Fruit fly (Drosophila melanogaster) whole organism, embryonic: ENCODE results near the gene CG6654.
A peak's percentile ranks its signal among the peaks of the same experiment; 100 is the strongest.

ENCODE experiments used
- CG10267 ChIP-seq: fragments of 200-800 bp; sonication (Bioruptor generic); optimal IDR thresholded peaks from 2 replicates; lab custom pipeline; 2018; ENCODE audit warnings: missing biosample characterization, mild to moderate bottlenecking, missing genetic modification characterization, moderate library complexity
- CG10321 ChIP-seq: fragments of 200-800 bp; sonication (Bioruptor generic); IDR thresholded peaks from 2 replicates; pipeline ENCODE4 v1.3.6; 2022; ENCODE audit warnings: missing biosample characterization, missing genetic modification characterization
- CG12219 ChIP-seq: fragments of 200-800 bp; sonication (Bioruptor generic); optimal IDR thresholded peaks from 3 replicates; lab custom pipeline; 2018; ENCODE audit warnings: missing biosample characterization, mild to moderate bottlenecking, missing genetic modification characterization
- CG12769 ChIP-seq: fragments of 200-800 bp; sonication (Bioruptor generic); optimal IDR thresholded peaks from 2 replicates; lab custom pipeline; 2019; ENCODE audit warnings: missing biosample characterization, mild to moderate bottlenecking, missing genetic modification characterization, moderate library complexity
- CG13287 ChIP-seq: fragments of 200-800 bp; sonication (Bioruptor generic); IDR thresholded peaks from 2 replicates; pipeline ENCODE4 v1.3.6; 2022; ENCODE audit warnings: missing biosample characterization, missing genetic modification characterization; ENCODE audit not compliant: partially characterized antibody
- CG17328 ChIP-seq: fragments of 200-800 bp; sonication (Bioruptor generic); IDR thresholded peaks from 2 replicates; pipeline ENCODE4 v1.3.6; 2022; ENCODE audit warnings: missing biosample characterization, missing genetic modification characterization
- CG17912 ChIP-seq: fragments of 200-800 bp; sonication (Bioruptor generic); optimal IDR thresholded peaks from 2 replicates; lab custom pipeline; 2018; ENCODE audit warnings: missing biosample characterization, mild to moderate bottlenecking, missing genetic modification characterization
- CG2129 ChIP-seq: fragments of 200-800 bp; sonication (Bioruptor generic); IDR thresholded peaks from 2 replicates; pipeline ENCODE4 v1.3.6; 2022; ENCODE audit warnings: missing biosample characterization, missing genetic modification characterization; ENCODE audit not compliant: partially characterized antibody
- CG2202 ChIP-seq: fragments of 200-800 bp; sonication (Bioruptor generic); optimal IDR thresholded peaks from 2 replicates; lab custom pipeline; 2018; ENCODE audit warnings: missing biosample characterization, mild to moderate bottlenecking, missing genetic modification characterization
- CG3163 ChIP-seq: fragments of 200-800 bp; sonication (Bioruptor generic); optimal IDR thresholded peaks from 3 replicates; lab custom pipeline; 2016; ENCODE audit warnings: missing biosample characterization, missing genetic modification characterization
- CG32532 ChIP-seq: fragments of 200-800 bp; sonication (Bioruptor generic); IDR thresholded peaks from 2 replicates; pipeline ENCODE4 v1.3.6; 2022; ENCODE audit warnings: missing biosample characterization, missing genetic modification characterization
- CG33557 ChIP-seq: fragments of 200-800 bp; sonication (Bioruptor generic); optimal IDR thresholded peaks from 2 replicates; lab custom pipeline; 2019; ENCODE audit warnings: missing biosample characterization, mild to moderate bottlenecking, missing genetic modification characterization, moderate library complexity
- CG43689 ChIP-seq: fragments of 200-800 bp; sonication (Bioruptor generic); IDR thresholded peaks from 2 replicates; pipeline ENCODE4 v1.3.6; 2022; ENCODE audit warnings: missing biosample characterization, missing genetic modification characterization
- CG4424 ChIP-seq: fragments of 200-800 bp; sonication (Bioruptor generic); optimal IDR thresholded peaks from 3 replicates; lab custom pipeline; 2016; ENCODE audit warnings: missing biosample characterization, missing genetic modification characterization
- CG5245 ChIP-seq: fragments of 200-800 bp; sonication (Bioruptor generic); optimal IDR thresholded peaks from 3 replicates; lab custom pipeline; 2016; ENCODE audit warnings: missing biosample characterization, missing genetic modification characterization
- CG6254 ChIP-seq: fragments of 200-800 bp; sonication (Bioruptor generic); optimal IDR thresholded peaks from 3 replicates; lab custom pipeline; 2017; ENCODE audit warnings: mild to moderate bottlenecking, missing biosample characterization, missing genetic modification reagents, missing genetic modification characterization
- CG7745 ChIP-seq: fragments of 200-800 bp; sonication (Bioruptor generic); optimal IDR thresholded peaks from 2 replicates; lab custom pipeline; 2018; ENCODE audit warnings: missing biosample characterization, mild to moderate bottlenecking, missing genetic modification characterization, moderate library complexity
- CG7987 ChIP-seq: fragments of 200-800 bp; sonication (Bioruptor generic); optimal IDR thresholded peaks from 2 replicates; lab custom pipeline; 2018; ENCODE audit warnings: missing biosample characterization, mild to moderate bottlenecking, missing genetic modification characterization, moderate library complexity
- Chrac-16 ChIP-seq: fragments of 200-800 bp; sonication (Bioruptor generic); optimal IDR thresholded peaks from 3 replicates; lab custom pipeline; 2016; ENCODE audit warnings: missing biosample characterization, missing genetic modification characterization
- Dbx ChIP-seq: fragments of 200-800 bp; sonication (Bioruptor generic); IDR thresholded peaks from 3 replicates; pipeline ENCODE4 v1.3.6; 2022; ENCODE audit warnings: missing biosample characterization, missing genetic modification characterization
- Dip3 ChIP-seq: fragments of 200-800 bp; sonication (Bioruptor generic); optimal IDR thresholded peaks from 3 replicates; lab custom pipeline; 2016; ENCODE audit warnings: missing biosample characterization, missing genetic modification characterization
- E2f2 ChIP-seq: fragments of 200-800 bp; sonication (Bioruptor generic); IDR thresholded peaks from 2 replicates; pipeline ENCODE4 v1.3.6; 2022; ENCODE audit warnings: missing biosample characterization, missing genetic modification characterization
- Ets65A ChIP-seq: fragments of 200-800 bp; sonication (Bioruptor generic); peaks from one replicate; lab custom pipeline; 2016; ENCODE audit warnings: missing biosample characterization, missing genetic modification characterization
- HLH4C ChIP-seq: fragments of 200-800 bp; sonication (Bioruptor generic); IDR thresholded peaks from 3 replicates; pipeline ENCODE4 v1.3.6; 2022; ENCODE audit warnings: missing biosample characterization, missing genetic modification characterization; ENCODE audit not compliant: partially characterized antibody
- Hey ChIP-seq: fragments of 200-800 bp; sonication (Bioruptor generic); optimal IDR thresholded peaks from 3 replicates; lab custom pipeline; 2018; ENCODE audit warnings: missing biosample characterization, mild to moderate bottlenecking, missing genetic modification characterization
- HmgZ ChIP-seq: fragments of 200-800 bp; sonication (Bioruptor generic); optimal IDR thresholded peaks from 2 replicates; lab custom pipeline; 2018; ENCODE audit warnings: missing biosample characterization, mild to moderate bottlenecking, missing genetic modification characterization
- Hmx ChIP-seq: fragments of 200-800 bp; sonication (Bioruptor generic); optimal IDR thresholded peaks from 2 replicates; lab custom pipeline; 2016; ENCODE audit warnings: missing biosample characterization, missing genetic modification characterization
- NFAT ChIP-seq: fragments of 200-800 bp; sonication (Bioruptor generic); IDR thresholded peaks from 2 replicates; pipeline ENCODE4 v1.3.6; 2022; ENCODE audit warnings: missing biosample characterization, missing genetic modification characterization
- PHDP ChIP-seq: fragments of 200-800 bp; sonication (Bioruptor generic); optimal IDR thresholded peaks from 3 replicates; lab custom pipeline; 2018; ENCODE audit warnings: missing biosample characterization, mild to moderate bottlenecking, missing genetic modification characterization, moderate library complexity
- TFAM ChIP-seq: fragments of 200-800 bp; sonication (Bioruptor generic); optimal IDR thresholded peaks from 2 replicates; lab custom pipeline; 2017; ENCODE audit warnings: missing biosample characterization, missing genetic modification characterization, inconsistent platforms
- YL-1 ChIP-seq: fragments of 200-800 bp; sonication (Bioruptor generic); optimal IDR thresholded peaks from 3 replicates; lab custom pipeline; 2017; ENCODE audit warnings: missing biosample characterization, mild to moderate bottlenecking, missing genetic modification characterization
- ab ChIP-seq: fragments of 200-800 bp; sonication (Bioruptor generic); optimal IDR thresholded peaks from 2 replicates; lab custom pipeline; 2016; ENCODE audit warnings: missing biosample characterization, missing genetic modification characterization
- abd-A ChIP-seq: fragments of 200-800 bp; sonication (Bioruptor generic); optimal IDR thresholded peaks from 3 replicates; lab custom pipeline; 2019; ENCODE audit warnings: missing biosample characterization, mild to moderate bottlenecking, missing genetic modification characterization, moderate library complexity
- cg ChIP-seq: fragments of 200-800 bp; sonication (Bioruptor generic); optimal IDR thresholded peaks from 3 replicates; lab custom pipeline; 2019; ENCODE audit warnings: missing biosample characterization, mild to moderate bottlenecking, missing genetic modification characterization, moderate library complexity
- cwo ChIP-seq: fragments of 200-800 bp; sonication (Bioruptor generic); optimal IDR thresholded peaks from 3 replicates; lab custom pipeline; 2017; ENCODE audit warnings: missing biosample characterization, missing genetic modification characterization, mild to moderate bottlenecking, moderate library complexity, missing genetic modification reagents
- dan ChIP-seq: fragments of 200-800 bp; sonication (Bioruptor generic); IDR thresholded peaks from 2 replicates; pipeline ENCODE4 v1.3.6; 2022; ENCODE audit warnings: missing biosample characterization, missing genetic modification characterization
- dm ChIP-seq: fragments of 200-800 bp; sonication (Bioruptor generic); optimal IDR thresholded peaks from 3 replicates; lab custom pipeline; 2016; ENCODE audit warnings: missing biosample characterization, missing genetic modification characterization
- fd96Cb ChIP-seq: fragments of 200-800 bp; sonication (Bioruptor generic); optimal IDR thresholded peaks from 2 replicates; lab custom pipeline; 2018; ENCODE audit warnings: missing biosample characterization, mild to moderate bottlenecking, missing genetic modification characterization, moderate library complexity
- hb ChIP-seq: fragments of 200-800 bp; sonication (Bioruptor generic); IDR thresholded peaks from 3 replicates; pipeline ENCODE4 v1.3.6; 2022; ENCODE audit warnings: missing biosample characterization, missing genetic modification characterization; ENCODE audit not compliant: partially characterized antibody
- jumu ChIP-seq: fragments of 200-800 bp; sonication (Bioruptor generic); optimal IDR thresholded peaks from 3 replicates; lab custom pipeline; 2016; ENCODE audit warnings: missing biosample characterization, missing genetic modification characterization
- kah ChIP-seq: fragments of 200-800 bp; sonication (Bioruptor generic); optimal IDR thresholded peaks from 2 replicates; lab custom pipeline; 2018; ENCODE audit warnings: missing biosample characterization, mild to moderate bottlenecking, missing genetic modification characterization
- lov ChIP-seq, 2 experiments: fragments of 200-800 bp in 1 of 2; fragments of >200 bp in 1 of 2; sonication (Bioruptor generic) in 1 of 2; IDR thresholded peaks in 1 of 2; optimal IDR thresholded peaks in 1 of 2; 2 replicates in 1 of 2; 3 replicates in 1 of 2; pipeline versions ENCODE4 v1.3.6 to Lab custom; 2017 to 2022; ENCODE audit warnings: missing biosample characterization in 1 of 2, missing genetic modification characterization in 1 of 2
- peb ChIP-seq: fragments of 200-800 bp; sonication (Bioruptor generic); IDR thresholded peaks from 2 replicates; pipeline ENCODE4 v1.3.6; 2022; ENCODE audit warnings: missing biosample characterization, missing genetic modification characterization
- pita ChIP-seq: fragments of 200-800 bp; sonication (Bioruptor generic); optimal IDR thresholded peaks from 2 replicates; lab custom pipeline; 2017; ENCODE audit warnings: missing biosample characterization, mild to moderate bottlenecking, missing genetic modification characterization
- pzg ChIP-seq: fragments of 200-800 bp; sonication (Bioruptor generic); optimal IDR thresholded peaks from 3 replicates; lab custom pipeline; 2018; ENCODE audit warnings: missing biosample characterization, mild to moderate bottlenecking, missing genetic modification characterization, moderate library complexity
- rib ChIP-seq: fragments of 200-800 bp; sonication (Bioruptor generic); IDR thresholded peaks from 2 replicates; pipeline ENCODE4 v1.3.6; 2022; ENCODE audit warnings: missing biosample characterization, missing genetic modification characterization
- scrt ChIP-seq: fragments of 200-800 bp; sonication (Bioruptor generic); optimal IDR thresholded peaks from 2 replicates; lab custom pipeline; 2018; ENCODE audit warnings: missing biosample characterization, mild to moderate bottlenecking, missing genetic modification characterization, moderate library complexity
- sens ChIP-seq: fragments of 200-800 bp; sonication (Bioruptor generic); peaks from one replicate; lab custom pipeline; 2016; ENCODE audit warnings: missing biosample characterization, missing genetic modification characterization
- sim ChIP-seq: fragments of 200-800 bp; sonication (Bioruptor generic); IDR thresholded peaks from 2 replicates; pipeline ENCODE4 v1.3.6; 2022; ENCODE audit warnings: missing biosample characterization, missing genetic modification characterization
- sima ChIP-seq: fragments of 200-800 bp; sonication (Bioruptor generic); optimal IDR thresholded peaks from 2 replicates; lab custom pipeline; 2016; ENCODE audit warnings: missing biosample characterization, missing genetic modification characterization
- toy ChIP-seq: fragments of 200-800 bp; sonication (Bioruptor generic); IDR thresholded peaks from 2 replicates; pipeline ENCODE4 v1.3.6; 2022; ENCODE audit warnings: missing biosample characterization, missing genetic modification characterization

The CG6654 gene

DNA sequence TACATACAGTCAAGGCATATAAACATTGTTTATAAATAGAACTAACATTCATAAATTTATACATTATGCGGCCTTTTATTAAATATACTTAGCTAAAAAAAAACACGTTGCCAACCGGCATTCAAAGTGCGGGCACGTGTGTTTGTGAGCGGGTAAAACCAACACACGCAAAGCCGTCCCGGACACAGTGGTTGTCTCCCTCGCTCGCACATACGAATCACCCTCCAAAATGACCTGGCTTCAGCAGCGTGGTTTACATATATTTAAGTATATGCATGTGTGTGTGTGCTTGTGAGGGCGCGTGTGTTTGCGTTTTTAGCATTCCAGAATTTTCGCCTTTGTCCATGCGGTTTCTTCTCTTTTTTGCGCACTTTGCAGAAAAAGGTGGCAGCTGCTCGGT, 30.0 kb upstream of the CG6654 start (continued):
- peak; percentile 81 for TF ChIP-seq cwo (GFP tag; lab: Kevin White, UChicago)
- no peak for TF ChIP-seq Hmx
- TF ChIP-seq abd-A: peak; percentile 68
- no peak for TF ChIP-seq CG7987 (GFP tag; lab: Kevin White, UChicago)
- peak; percentile 97 for TF ChIP-seq CG10321 (GFP tag; lab: Robert Waterston, UW)
- no peak for TF ChIP-seq CG3163 (GFP tag; lab: Kevin White, UChicago)
- no peak for TF ChIP-seq CG5245 (GFP tag; lab: Kevin White, UChicago)
- TF ChIP-seq NFAT (GFP tag; lab: Robert Waterston, UW): peak; percentile 63; the same call in 1 of the 2 replicates
- no peak for TF ChIP-seq ab (GFP tag; lab: Kevin White, UChicago)
- peak; percentile 68 for TF ChIP-seq CG17912 (GFP tag; lab: Kevin White, UChicago)
- no peak for TF ChIP-seq sim
- TF ChIP-seq Ets65A (GFP tag; lab: Kevin White, UChicago): peak; percentile 81
- TF ChIP-seq kah (GFP tag; lab: Kevin White, UChicago): peak; percentile 29
- TF ChIP-seq CG2202 (tag; lab: Kevin White, UChicago): no peak
- TF ChIP-seq CG7745 (tag; lab: Kevin White, UChicago): no peak
- TF ChIP-seq Hey (tag; lab: Kevin White, UChicago): peak; percentile 64
- peak; percentile 42 for TF ChIP-seq sens (GFP tag; lab: Kevin White, UChicago)
- no peak for TF ChIP-seq CG2129
- no peak for TF ChIP-seq CG12219 (GFP tag; lab: Kevin White, UChicago)
- peak; percentile 78 for TF ChIP-seq rib (GFP tag; lab: Robert Waterston, UW)
- TF ChIP-seq CG32532 (GFP tag; lab: Robert Waterston, UW): no peak
- no peak for TF ChIP-seq dan (GFP tag; lab: Robert Waterston, UW)
- no peak for TF ChIP-seq CG43689
- no peak for TF ChIP-seq pita
- no peak for TF ChIP-seq toy (GFP tag; lab: Robert Waterston, UW)
- no peak for TF ChIP-seq jumu (GFP tag; lab: Kevin White, UChicago)
- TF ChIP-seq CG13287 (GFP tag; lab: Robert Waterston, UW): peak; percentile 36
- peak; percentile 8 for TF ChIP-seq CG33557 (GFP tag; lab: Kevin White, UChicago)
- TF ChIP-seq fd96Cb (tag; lab: Kevin White, UChicago): no peak
- peak; percentile 5 for TF ChIP-seq pzg
- TF ChIP-seq Dbx (GFP tag; lab: Robert Waterston, UW): no peak
- peak; percentile 41 for TF ChIP-seq CG12769 (tag; lab: Kevin White, UChicago)
- TF ChIP-seq CG10267 (tag; lab: Kevin White, UChicago): no peak
- no peak for TF ChIP-seq Dip3 (GFP tag; lab: Kevin White, UChicago)
- peak; percentile 11 for TF ChIP-seq PHDP (tag; lab: Kevin White, UChicago)
- no peak for TF ChIP-seq CG17328
- no peak for TF ChIP-seq lov (optimal IDR thresholded peaks at IDR 0.05; lab: Kevin White, UChicago)
- no peak for TF ChIP-seq lov (GFP tag; IDR thresholded peaks at IDR 0.05; lab: Robert Waterston, UW)
- TF ChIP-seq CG4424 (GFP tag; lab: Kevin White, UChicago): no peak
- TF ChIP-seq CG6254 (GFP tag; lab: Kevin White, UChicago): no peak
- TF ChIP-seq peb: no peak
- no peak for TF ChIP-seq HLH4C (GFP tag; lab: Robert Waterston, UW)
- no peak for TF ChIP-seq hb (GFP tag; lab: Robert Waterston, UW)
- peak; percentile 94 for TF ChIP-seq dm
- TF ChIP-seq YL-1 (GFP tag; lab: Kevin White, UChicago): peak; percentile 94
- no peak for TF ChIP-seq TFAM (GFP tag; lab: Kevin White, UChicago)
- peak; percentile 57 for TF ChIP-seq HmgZ (tag; lab: Kevin White, UChicago)
- TF ChIP-seq E2f2 (GFP tag; lab: Robert Waterston, UW): 0 out of 2 replicates have a peak, but pooled peaks have one; percentile 20
- TF ChIP-seq scrt (GFP tag; lab: Kevin White, UChicago): no peak
- TF ChIP-seq sima (GFP tag; lab: Kevin White, UChicago): no peak
- peak; percentile 98 for TF ChIP-seq cg (GFP tag; lab: Kevin White, UChicago)
- TF ChIP-seq Chrac-16 (GFP tag; lab: Kevin White, UChicago): no peak
